Worm (Caenorhabditis elegans) whole organism, midembryonic: ENCODE measurements around the gene T02B11.3.
"Not testable (repeated sequence)": the region's sequence is repeated elsewhere in the genome, so short reads cannot be mapped to it uniquely, and the experiment has no call there.

ENCODE experiments used
- T22C8.4 ChIP-seq: fragments of 200-800 bp; sonication (Bioruptor generic); IDR thresholded peaks from 2 replicates; pipeline ENCODE4 v1.3.6; 2022; ENCODE audit warnings: missing genetic modification characterization, missing compliant biosample characterization
- flt-1 ChIP-seq: fragments of 200-800 bp; sonication (Bioruptor generic); IDR thresholded peaks from 2 replicates; pipeline ENCODE4 v1.3.6; 2022; ENCODE audit warnings: missing genetic modification characterization, missing compliant biosample characterization

ce11 chrV:820629-821028, 46.0 kb downstream of the T02B11.3 start, which contains the start of gene srx-32:
- not testable (repeated sequence) for TF ChIP-seq T22C8.4; flt-1 (GFP tag; lab: Robert Waterston, UW)
